Worm (Caenorhabditis elegans) whole organism, L4/young adult: ENCODE data around the gene dgn-2.

Source experiments
- dao-5 ChIP-seq: sonication (generic microtip); optimal IDR thresholded peaks from 2 replicates; lab custom pipeline; 2016; ENCODE audit warnings: missing genotype, missing genetic modification characterization, moderate library complexity, missing compliant biosample characterization
- him-1 ChIP-seq: sonication (generic microtip); optimal IDR thresholded peaks from 2 replicates; lab custom pipeline; 2016; ENCODE audit warnings: missing genotype, missing genetic modification reagents, missing genetic modification characterization, missing compliant biosample characterization

DNA sequence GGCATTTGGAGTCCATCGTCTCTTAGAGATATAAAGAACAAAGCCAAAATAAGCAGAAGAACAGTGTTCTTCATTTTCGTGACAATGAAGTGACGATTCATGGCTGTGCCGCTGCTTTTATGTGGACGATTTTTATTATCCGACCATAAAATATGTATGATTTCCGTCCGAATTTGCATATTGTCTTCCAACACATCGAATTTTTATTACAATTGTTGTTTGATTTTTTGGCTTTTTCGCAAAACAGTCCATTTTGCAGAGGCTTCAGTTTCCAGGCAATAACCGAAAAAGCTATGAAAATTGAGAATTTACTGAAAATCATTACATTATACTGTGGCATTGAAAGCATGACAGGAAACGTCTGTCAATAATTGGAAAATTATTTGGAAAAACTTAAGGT, 17.2 kb upstream of the dgn-2 start, which contains the start of gene F56C3.8:
- no peak for TF ChIP-seq him-1 (tag; lab: Kevin White, UChicago)
- TF ChIP-seq dao-5 = no peak
